Fruit fly (Drosophila melanogaster) whole organism, embryonic: ENCODE results near the gene CG1024.

Experiments used
- Atf-2 ChIP-seq: fragments of 200-800 bp; sonication (Bioruptor generic); optimal IDR thresholded peaks from 2 replicates; lab custom pipeline; 2016; ENCODE audit warnings: missing biosample characterization, missing genetic modification characterization
- Bgb ChIP-seq: fragments of 200-800 bp; sonication (Bioruptor generic); IDR thresholded peaks from 2 replicates; pipeline ENCODE4 v1.3.6; 2022; ENCODE audit warnings: missing biosample characterization, missing genetic modification characterization; ENCODE audit not compliant: partially characterized antibody
- CG11456 ChIP-seq: fragments of 200-800 bp; sonication (Bioruptor generic); IDR thresholded peaks from 3 replicates; pipeline ENCODE4 v1.3.6; 2022; ENCODE audit warnings: missing biosample characterization, missing genetic modification characterization
- CG12236 ChIP-seq: fragments of 200-800 bp; sonication (Bioruptor generic); optimal IDR thresholded peaks from 2 replicates; lab custom pipeline; 2016; ENCODE audit warnings: missing biosample characterization, missing genetic modification characterization
- CG13123 ChIP-seq: fragments of 200-800 bp; sonication (Bioruptor generic); optimal IDR thresholded peaks from 2 replicates; lab custom pipeline; 2016; ENCODE audit warnings: missing biosample characterization, missing genetic modification characterization
- CG13287 ChIP-seq: fragments of 200-800 bp; sonication (Bioruptor generic); IDR thresholded peaks from 2 replicates; pipeline ENCODE4 v1.3.6; 2022; ENCODE audit warnings: missing biosample characterization, missing genetic modification characterization; ENCODE audit not compliant: partially characterized antibody
- CG14667 ChIP-seq: fragments of 200-800 bp; sonication (Bioruptor generic); IDR thresholded peaks from 2 replicates; pipeline ENCODE4 v1.3.6; 2022; ENCODE audit warnings: missing biosample characterization, missing genetic modification characterization
- CG17385 ChIP-seq: fragments of 200-800 bp; sonication (Bioruptor generic); optimal IDR thresholded peaks from 3 replicates; lab custom pipeline; 2018; ENCODE audit warnings: missing biosample characterization, mild to moderate bottlenecking, missing genetic modification characterization
- CG17568 ChIP-seq: fragments of 200-800 bp; sonication (Bioruptor generic); optimal IDR thresholded peaks from 2 replicates; lab custom pipeline; 2018; ENCODE audit warnings: missing biosample characterization, mild to moderate bottlenecking, missing genetic modification characterization, moderate library complexity
- CG17612 ChIP-seq: fragments of 200-800 bp; sonication (Bioruptor generic); IDR thresholded peaks from 2 replicates; pipeline ENCODE4 v1.3.6; 2022; ENCODE audit warnings: missing biosample characterization, missing genetic modification characterization
- CG17829 ChIP-seq: fragments of 200-800 bp; optimal IDR thresholded peaks from 2 replicates; lab custom pipeline; 2019; ENCODE audit warnings: missing biosample characterization, mild to moderate bottlenecking, missing genetic modification characterization, moderate library complexity
- CG18011 ChIP-seq: fragments of 200-800 bp; sonication (Bioruptor generic); optimal IDR thresholded peaks from 2 replicates; lab custom pipeline; 2017; ENCODE audit warnings: missing biosample characterization, missing genetic modification characterization, mild to moderate bottlenecking, moderate library complexity, missing genotype
- CG31388 ChIP-seq: fragments of 200-800 bp; sonication (Bioruptor generic); optimal IDR thresholded peaks from 2 replicates; lab custom pipeline; 2016; ENCODE audit warnings: missing biosample characterization, missing genetic modification characterization
- CG33557 ChIP-seq: fragments of 200-800 bp; sonication (Bioruptor generic); optimal IDR thresholded peaks from 2 replicates; lab custom pipeline; 2019; ENCODE audit warnings: missing biosample characterization, mild to moderate bottlenecking, missing genetic modification characterization, moderate library complexity
- CG3407 ChIP-seq: fragments of 200-800 bp; sonication (Bioruptor generic); optimal IDR thresholded peaks from 2 replicates; lab custom pipeline; 2018; ENCODE audit warnings: missing biosample characterization, mild to moderate bottlenecking, missing genetic modification characterization
- CG4707 ChIP-seq: fragments of 200-800 bp; sonication (Bioruptor generic); optimal IDR thresholded peaks from 2 replicates; lab custom pipeline; 2018; ENCODE audit warnings: missing biosample characterization, mild to moderate bottlenecking, missing genetic modification characterization, moderate library complexity
- CG7556 ChIP-seq: fragments of 200-800 bp; sonication (Bioruptor generic); optimal IDR thresholded peaks from 2 replicates; lab custom pipeline; 2017; ENCODE audit warnings: missing biosample characterization, mild to moderate bottlenecking, missing genetic modification characterization
- CG7928 ChIP-seq: fragments of 200-800 bp; sonication (Bioruptor generic); optimal IDR thresholded peaks from 2 replicates; lab custom pipeline; 2017; ENCODE audit warnings: missing biosample characterization, mild to moderate bottlenecking, missing genetic modification characterization
- CG8359 ChIP-seq: fragments of 200-800 bp; sonication (Bioruptor generic); optimal IDR thresholded peaks from 2 replicates; lab custom pipeline; 2017; ENCODE audit warnings: missing biosample characterization, mild to moderate bottlenecking, missing genetic modification characterization, borderline replicate concordance
- CG9727 ChIP-seq: fragments of 200-800 bp; sonication (Bioruptor generic); optimal IDR thresholded peaks from 3 replicates; lab custom pipeline; 2017; ENCODE audit warnings: missing biosample characterization, mild to moderate bottlenecking, missing genetic modification characterization
- CHES-1-like ChIP-seq: fragments of 200-800 bp; sonication (Bioruptor generic); optimal IDR thresholded peaks from 2 replicates; lab custom pipeline; 2016; ENCODE audit warnings: missing biosample characterization, missing genetic modification characterization
- Camta ChIP-seq: fragments of 200-800 bp; sonication (Bioruptor generic); optimal IDR thresholded peaks from 2 replicates; lab custom pipeline; 2016; ENCODE audit warnings: missing biosample characterization, missing genetic modification characterization
- D ChIP-seq, 2 experiments: fragments of 200-800 bp in 1 of 2; fragments of >200 bp in 1 of 2; sonication (Bioruptor generic) in 1 of 2; optimal IDR thresholded peaks; 2 replicates in 1 of 2; 3 replicates in 1 of 2; lab custom pipeline; 2017; ENCODE audit warnings: mild to moderate bottlenecking in 1 of 2, missing biosample characterization in 1 of 2, missing genetic modification characterization in 1 of 2, missing genetic modification reagents in 1 of 2
- Dad ChIP-seq: fragments of 200-800 bp; sonication (Bioruptor generic); optimal IDR thresholded peaks from 3 replicates; lab custom pipeline; 2016; ENCODE audit warnings: missing biosample characterization, missing genetic modification characterization
- Deaf1 ChIP-seq: fragments of 200-800 bp; optimal IDR thresholded peaks from 3 replicates; lab custom pipeline; 2019; ENCODE audit warnings: missing biosample characterization, mild to moderate bottlenecking, missing genetic modification characterization, moderate library complexity
- Drgx ChIP-seq: fragments of 200-800 bp; sonication (Bioruptor generic); IDR thresholded peaks from 2 replicates; pipeline ENCODE4 v1.3.6; 2022; ENCODE audit warnings: missing biosample characterization, missing genetic modification characterization
- Ets97D ChIP-seq: fragments of 200-800 bp; sonication (Bioruptor generic); optimal IDR thresholded peaks from 3 replicates; lab custom pipeline; 2016; ENCODE audit warnings: missing biosample characterization, missing genetic modification characterization
- Fer2 ChIP-seq: fragments of 200-800 bp; sonication (Bioruptor generic); optimal IDR thresholded peaks from 2 replicates; lab custom pipeline; 2018; ENCODE audit warnings: missing biosample characterization, mild to moderate bottlenecking, missing genetic modification characterization, moderate library complexity
- Oaz ChIP-seq: fragments of 200-800 bp; sonication (Bioruptor generic); IDR thresholded peaks from 2 replicates; pipeline ENCODE4 v1.3.6; 2022; ENCODE audit warnings: missing biosample characterization, missing genetic modification characterization
- Side ChIP-seq: fragments of 200-800 bp; sonication (Bioruptor generic); optimal IDR thresholded peaks from 2 replicates; lab custom pipeline; 2016; ENCODE audit warnings: missing biosample characterization, missing genetic modification characterization
- Sin3A ChIP-seq: fragments of >200 bp; optimal IDR thresholded peaks from 2 replicates; lab custom pipeline; 2018
- Tbp ChIP-seq: fragments of >200 bp; optimal IDR thresholded peaks from 2 replicates; lab custom pipeline; 2018; ENCODE audit warnings: missing biosample characterization, missing genetic modification characterization
- amos ChIP-seq: fragments of 200-800 bp; sonication (Bioruptor generic); IDR thresholded peaks from 2 replicates; pipeline ENCODE4 v1.3.6; 2022; ENCODE audit warnings: missing biosample characterization, missing genetic modification characterization; ENCODE audit not compliant: partially characterized antibody
- dati ChIP-seq: fragments of 200-800 bp; sonication (Bioruptor generic); IDR thresholded peaks from 2 replicates; pipeline ENCODE4 v1.3.6; 2022; ENCODE audit warnings: missing biosample characterization, missing genetic modification characterization
- ftz-f1 ChIP-seq: fragments of 200-800 bp; sonication (Bioruptor generic); optimal IDR thresholded peaks from 2 replicates; lab custom pipeline; 2016; ENCODE audit warnings: missing biosample characterization, missing genetic modification characterization
- gro ChIP-seq: fragments of 200-800 bp; sonication (Bioruptor generic); optimal IDR thresholded peaks from 2 replicates; lab custom pipeline; 2016; ENCODE audit warnings: missing biosample characterization, missing genetic modification characterization
- ind ChIP-seq: fragments of 200-800 bp; sonication (Bioruptor generic); optimal IDR thresholded peaks from 3 replicates; lab custom pipeline; 2016; ENCODE audit warnings: missing biosample characterization, missing genetic modification characterization
- jigr1 ChIP-seq: fragments of 200-800 bp; sonication (Bioruptor generic); IDR thresholded peaks from 3 replicates; pipeline ENCODE4 v1.3.6; 2022; ENCODE audit warnings: missing biosample characterization, missing genetic modification characterization
- knrl ChIP-seq: fragments of 200-800 bp; sonication (Bioruptor generic); IDR thresholded peaks from 3 replicates; pipeline ENCODE4 v1.3.6; 2022; ENCODE audit warnings: missing biosample characterization, missing genetic modification characterization; ENCODE audit not compliant: partially characterized antibody
- luna ChIP-seq: fragments of 200-800 bp; sonication (Bioruptor generic); optimal IDR thresholded peaks from 2 replicates; lab custom pipeline; 2016; ENCODE audit warnings: missing biosample characterization, missing genetic modification characterization
- prd ChIP-seq, 3 experiments: fragments of >200 bp in 2 of 3; fragments of 200-800 bp in 1 of 3; sonication (Bioruptor generic) in 1 of 3; optimal IDR thresholded peaks in 2 of 3; IDR thresholded peaks in 1 of 3; 2 replicates in 2 of 3; 3 replicates in 1 of 3; pipeline versions ENCODE4 v1.3.6 to Lab custom; 2017 to 2022; ENCODE audit warnings: missing biosample characterization in 1 of 3, missing genetic modification characterization in 1 of 3
- sens ChIP-seq: fragments of 200-800 bp; sonication (Bioruptor generic); peaks from one replicate; lab custom pipeline; 2016; ENCODE audit warnings: missing biosample characterization, missing genetic modification characterization
- sens-2 ChIP-seq: fragments of 200-800 bp; sonication (Bioruptor generic); IDR thresholded peaks from 2 replicates; pipeline ENCODE4 v1.3.6; 2022; ENCODE audit warnings: missing biosample characterization, missing genetic modification characterization
- slou ChIP-seq: fragments of 200-800 bp; sonication (Bioruptor generic); optimal IDR thresholded peaks from 3 replicates; lab custom pipeline; 2016; ENCODE audit warnings: missing biosample characterization, missing genetic modification characterization
- sna ChIP-seq: fragments of 200-800 bp; sonication (Bioruptor generic); IDR thresholded peaks from 2 replicates; pipeline ENCODE4 v1.3.6; 2022; ENCODE audit warnings: missing biosample characterization, missing genetic modification characterization; ENCODE audit not compliant: partially characterized antibody
- so ChIP-seq: fragments of 200-800 bp; sonication (Bioruptor generic); IDR thresholded peaks from 3 replicates; pipeline ENCODE4 v1.3.6; 2022; ENCODE audit warnings: missing biosample characterization, missing genetic modification characterization
- unc-4 ChIP-seq: fragments of 200-800 bp; sonication (Bioruptor generic); IDR thresholded peaks from 2 replicates; pipeline ENCODE4 v1.3.6; 2022; ENCODE audit warnings: missing biosample characterization, missing genetic modification characterization; ENCODE audit not compliant: partially characterized antibody
- wor ChIP-seq: fragments of 200-800 bp; sonication (Bioruptor generic); IDR thresholded peaks from 2 replicates; pipeline ENCODE4 v1.3.6; 2022; ENCODE audit warnings: missing biosample characterization, missing genetic modification characterization
- z ChIP-seq: fragments of 200-800 bp; sonication (Bioruptor generic); IDR thresholded peaks from 3 replicates; pipeline ENCODE4 v1.3.6; 2022; ENCODE audit warnings: missing biosample characterization, missing genetic modification characterization

The CG1024 gene

DNA sequence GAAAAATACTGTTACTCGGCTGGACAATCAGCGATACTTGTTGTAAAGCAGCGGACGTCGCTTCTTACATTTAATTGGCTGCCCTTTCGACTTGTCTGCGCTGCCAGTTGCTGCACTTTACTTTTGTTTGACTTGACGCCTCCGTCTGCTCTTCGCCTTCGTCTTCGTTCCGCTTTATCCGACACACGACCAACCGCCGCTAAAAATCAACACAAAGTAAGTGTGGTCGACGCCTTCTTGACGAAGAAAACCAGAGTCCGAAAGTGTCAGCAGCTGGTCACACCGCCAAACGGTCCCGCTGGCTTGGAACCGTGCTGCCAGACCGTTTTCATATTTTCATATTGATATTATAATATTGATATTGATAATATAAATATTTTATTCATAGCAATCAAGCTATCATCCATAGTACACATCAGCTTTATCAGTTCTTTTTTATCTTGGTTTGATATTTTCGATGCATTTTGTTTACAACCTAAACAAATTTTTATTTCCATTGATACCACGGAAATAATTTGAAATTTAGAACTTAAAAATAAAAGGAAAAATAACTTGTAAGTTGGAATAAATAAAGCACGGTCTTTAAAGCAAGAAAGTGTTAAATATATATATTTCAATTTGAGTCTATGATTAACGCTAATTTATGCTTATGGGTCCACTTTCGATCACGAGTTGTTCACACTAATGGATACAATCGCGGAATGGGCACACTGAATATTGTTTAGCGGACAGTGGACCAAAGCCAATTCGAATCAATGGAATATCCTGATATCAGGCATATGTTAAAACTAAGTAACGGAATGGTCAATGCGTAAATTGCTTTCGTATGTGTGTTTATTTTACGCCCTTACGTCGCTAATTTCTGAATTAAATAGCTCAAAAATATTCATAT, 25.8 kb upstream of the CG1024 start, which contains the start of gene Dmtn (continued):
- no peak for TF ChIP-seq CG17385 (GFP tag; lab: Kevin White, UChicago)
- peak; percentile 37 for TF ChIP-seq CG17568
- TF ChIP-seq CG11456 (GFP tag; lab: Robert Waterston, UW): no peak
- TF ChIP-seq Tbp (GFP tag; lab: Kevin White, UChicago): no peak
- TF ChIP-seq Deaf1 (tag; lab: Kevin White, UChicago): peak; percentile 68
- no peak for TF ChIP-seq CG33557 (GFP tag; lab: Kevin White, UChicago)
- TF ChIP-seq sens (GFP tag; lab: Kevin White, UChicago): peak; percentile 68
- TF ChIP-seq Camta (GFP tag; lab: Kevin White, UChicago): no peak
- no peak for TF ChIP-seq CG31388
- TF ChIP-seq Dad (GFP tag; lab: Kevin White, UChicago): no peak
- TF ChIP-seq Oaz (GFP tag; lab: Robert Waterston, UW): no peak
- TF ChIP-seq sens-2 (GFP tag; lab: Robert Waterston, UW): no peak
- TF ChIP-seq Bgb (GFP tag; lab: Robert Waterston, UW): no peak
- TF ChIP-seq CG7928 (GFP tag; lab: Kevin White, UChicago): no peak
- TF ChIP-seq Ets97D (GFP tag; lab: Kevin White, UChicago): peak; percentile 9
- no peak for TF ChIP-seq luna (GFP tag; lab: Kevin White, UChicago)
- TF ChIP-seq CHES-1-like (GFP tag; lab: Kevin White, UChicago): peak; percentile 24
- TF ChIP-seq D (optimal IDR thresholded peaks at IDR 0.05; lab: Kevin White, UChicago): no peak
- TF ChIP-seq D (GFP tag; optimal IDR thresholded peaks at IDR 0.05; lab: Kevin White, UChicago): no peak
- TF ChIP-seq sna (GFP tag; lab: Robert Waterston, UW): no peak
- no peak for TF ChIP-seq CG8359 (GFP tag; lab: Kevin White, UChicago)
- no peak for TF ChIP-seq Side (GFP tag; lab: Kevin White, UChicago)
- no peak for TF ChIP-seq slou (GFP tag; lab: Kevin White, UChicago)
- TF ChIP-seq so: no peak
- peak; percentile 51 for TF ChIP-seq gro (GFP tag; lab: Kevin White, UChicago)
- TF ChIP-seq CG13123 (GFP tag; lab: Kevin White, UChicago): no peak
- TF ChIP-seq CG13287 (GFP tag; lab: Robert Waterston, UW): no peak
- TF ChIP-seq Sin3A (lab: Kevin White, UChicago): peak; percentile 33
- TF ChIP-seq ind (GFP tag; lab: Kevin White, UChicago): no peak
- no peak for TF ChIP-seq prd (optimal IDR thresholded peaks at IDR 0.05; lab: Kevin White, UChicago)
- TF ChIP-seq prd (GFP tag; IDR thresholded peaks at IDR 0.05; lab: Robert Waterston, UW): no peak
- no peak for TF ChIP-seq CG17612 (GFP tag; lab: Robert Waterston, UW)
- TF ChIP-seq CG9727: peak; percentile 51
- no peak for TF ChIP-seq knrl (GFP tag; lab: Robert Waterston, UW)
- no peak for TF ChIP-seq Drgx (GFP tag; lab: Robert Waterston, UW)
- TF ChIP-seq dati (GFP tag; lab: Robert Waterston, UW): no peak
- no peak for TF ChIP-seq wor (GFP tag; lab: Robert Waterston, UW)
- TF ChIP-seq CG17829 (tag; lab: Kevin White, UChicago): no peak
- no peak for TF ChIP-seq CG3407 (GFP tag; lab: Kevin White, UChicago)
- TF ChIP-seq z (GFP tag; lab: Robert Waterston, UW): no peak
- no peak for TF ChIP-seq Atf-2 (GFP tag; lab: Kevin White, UChicago)
- TF ChIP-seq CG7556 (GFP tag; lab: Kevin White, UChicago): peak; percentile 35
- TF ChIP-seq jigr1: no peak
- no peak for TF ChIP-seq CG18011
- TF ChIP-seq unc-4 (GFP tag; lab: Robert Waterston, UW): no peak
- no peak for TF ChIP-seq CG14667
- TF ChIP-seq CG4707 (GFP tag; lab: Kevin White, UChicago): peak; percentile 34
- peak; percentile 68 for TF ChIP-seq ftz-f1
- no peak for TF ChIP-seq CG12236 (GFP tag; lab: Kevin White, UChicago)
- peak; percentile 9 for TF ChIP-seq Fer2 (tag; lab: Kevin White, UChicago)
- no peak for TF ChIP-seq amos (GFP tag; lab: Robert Waterston, UW)
